Worm (Caenorhabditis elegans) whole organism, L1 larva: ENCODE data around the gene eif-2D.

Experiments
- C04F5.9 ChIP-seq: sonication (generic microtip); optimal IDR thresholded peaks from 2 replicates; lab custom pipeline; 2016; ENCODE audit warnings: missing genetic modification characterization, missing compliant biosample characterization
- C16A3.4 ChIP-seq: fragments of 150-350 bp; optimal IDR thresholded peaks from 2 replicates; lab custom pipeline; 2014; ENCODE audit warnings: missing biosample characterization, missing genetic modification characterization
- C34B4.2 ChIP-seq: sonication (generic microtip); optimal IDR thresholded peaks from 2 replicates; lab custom pipeline; 2017; ENCODE audit warnings: mild to moderate bottlenecking, missing genetic modification characterization, missing compliant biosample characterization
- F16B12.6 ChIP-seq: fragments of 150-350 bp; optimal IDR thresholded peaks from 2 replicates; lab custom pipeline; 2014; ENCODE audit warnings: missing biosample characterization, missing genetic modification characterization
- aha-1 ChIP-seq: fragments of 150-350 bp; optimal IDR thresholded peaks from 2 replicates; lab custom pipeline; 2014; ENCODE audit warnings: missing biosample characterization, missing genetic modification characterization
- aly-2 ChIP-seq: fragments of 150-350 bp; optimal IDR thresholded peaks from 2 replicates; lab custom pipeline; 2014; ENCODE audit warnings: missing biosample characterization, missing genetic modification characterization
- ama-1 ChIP-seq: fragments of 150-350 bp; optimal IDR thresholded peaks from 2 replicates; lab custom pipeline; 2014
- blmp-1 ChIP-seq: fragments of 150-350 bp; optimal IDR thresholded peaks from 2 replicates; lab custom pipeline; 2014; ENCODE audit warnings: missing biosample characterization, missing genetic modification characterization
- ceh-82 ChIP-seq, 3 experiments: fragments of 150-350 bp in 1 of 3; sonication (generic microtip) in 2 of 3; optimal IDR thresholded peaks; 2 replicates each; lab custom pipeline; 2014 to 2017; ENCODE audit warnings: missing biosample characterization in 3 of 3, missing genetic modification characterization in 3 of 3
- ceh-88 ChIP-seq: fragments of 200-800 bp; sonication (Bioruptor generic); IDR thresholded peaks from 2 replicates; pipeline ENCODE4 v1.3.6; 2022; ENCODE audit warnings: missing genetic modification characterization, missing compliant biosample characterization
- dpl-1 ChIP-seq, 3 experiments: fragments of 150-350 bp in 2 of 3; sonication (generic microtip) in 1 of 3; optimal IDR thresholded peaks; 2 replicates each; lab custom pipeline; 2014 to 2017; ENCODE audit warnings: missing biosample characterization in 3 of 3, missing genetic modification characterization in 3 of 3, missing genetic modification reagents in 3 of 3
- efl-1 ChIP-seq, 4 experiments: fragments of 150-350 bp; optimal IDR thresholded peaks in 3 of 4; peaks in 1 of 4; 1 replicate in 1 of 4; 2 replicates in 3 of 4; lab custom pipeline; 2014; ENCODE audit warnings: missing biosample characterization in 2 of 4, missing genetic modification characterization in 2 of 4, missing genetic modification reagents in 2 of 4
- efl-3 ChIP-seq: fragments of 200-800 bp; sonication (Bioruptor generic); optimal IDR thresholded peaks from 2 replicates; lab custom pipeline; 2018; ENCODE audit warnings: mild to moderate bottlenecking, missing genetic modification characterization, missing compliant biosample characterization
- egl-13 ChIP-seq: sonication (generic microtip); optimal IDR thresholded peaks from 2 replicates; lab custom pipeline; 2016; ENCODE audit warnings: missing genotype, missing genetic modification reagents, missing genetic modification characterization, missing compliant biosample characterization
- egl-27 ChIP-seq, 2 experiments: fragments of 150-350 bp in 1 of 2; sonication (generic microtip); optimal IDR thresholded peaks; 3 replicates each; lab custom pipeline; 2017 to 2018; ENCODE audit warnings: missing biosample characterization in 2 of 2, missing genetic modification characterization in 2 of 2, missing genetic modification reagents in 2 of 2
- elt-2 ChIP-seq: sonication (generic microtip); optimal IDR thresholded peaks from 2 replicates; lab custom pipeline; 2016; ENCODE audit warnings: missing genetic modification characterization, mild to moderate bottlenecking, inconsistent platforms, missing compliant biosample characterization, missing genetic modification reagents
- ets-5 ChIP-seq: fragments of 200-800 bp; sonication (Bioruptor generic); IDR thresholded peaks from 2 replicates; pipeline ENCODE4 v1.3.6; 2022; ENCODE audit warnings: missing genetic modification characterization, missing compliant biosample characterization
- fkh-10 ChIP-seq: sonication (generic microtip); optimal IDR thresholded peaks from 2 replicates; lab custom pipeline; 2017; ENCODE audit warnings: missing biosample characterization, missing genetic modification reagents, missing genetic modification characterization
- hlh-4 ChIP-seq: sonication (generic microtip); optimal IDR thresholded peaks from 2 replicates; lab custom pipeline; 2016; ENCODE audit warnings: mild to moderate bottlenecking, missing genetic modification characterization, missing compliant biosample characterization
- jun-1 ChIP-seq: fragments of 150-350 bp; optimal IDR thresholded peaks from 2 replicates; lab custom pipeline; 2014; ENCODE audit warnings: missing biosample characterization, missing genetic modification reagents, missing genetic modification characterization
- lin-15B ChIP-seq: fragments of 150-350 bp; sonication (generic microtip); optimal IDR thresholded peaks from 3 replicates; lab custom pipeline; 2014; ENCODE audit warnings: missing biosample characterization, missing genetic modification characterization
- lin-35 ChIP-seq, 2 experiments: fragments of 150-350 bp; optimal IDR thresholded peaks; 2 replicates each; lab custom pipeline; 2014; ENCODE audit warnings: missing biosample characterization in 2 of 2, missing genetic modification characterization in 2 of 2, missing genetic modification reagents in 2 of 2
- lin-39 ChIP-seq: fragments of 150-350 bp; optimal IDR thresholded peaks from 2 replicates; lab custom pipeline; 2014; ENCODE audit warnings: missing biosample characterization, missing genetic modification reagents, missing genetic modification characterization
- lir-3 ChIP-seq: sonication (generic microtip); optimal IDR thresholded peaks from 2 replicates; lab custom pipeline; 2016; ENCODE audit warnings: mild to moderate bottlenecking, missing genetic modification characterization, moderate library complexity, missing compliant biosample characterization; ENCODE audit not compliant: poor library complexity
- lsy-2 ChIP-seq, 2 experiments: fragments of 150-350 bp; optimal IDR thresholded peaks; 2 replicates each; lab custom pipeline; 2014; ENCODE audit warnings: missing biosample characterization in 2 of 2, missing genetic modification characterization in 2 of 2
- mep-1 ChIP-seq: fragments of 150-350 bp; optimal IDR thresholded peaks from 2 replicates; lab custom pipeline; 2014; ENCODE audit warnings: missing biosample characterization, missing genetic modification characterization
- nhr-28 ChIP-seq: fragments of 150-350 bp; optimal IDR thresholded peaks from 2 replicates; lab custom pipeline; 2014; ENCODE audit warnings: missing biosample characterization, missing genetic modification characterization
- nhr-47 ChIP-seq: sonication (generic microtip); optimal IDR thresholded peaks from 2 replicates; lab custom pipeline; 2016; ENCODE audit warnings: mild to moderate bottlenecking, missing genetic modification characterization, moderate library complexity, missing compliant biosample characterization
- nhr-77 ChIP-seq: fragments of 150-350 bp; optimal IDR thresholded peaks from 2 replicates; lab custom pipeline; 2014; ENCODE audit warnings: missing biosample characterization, missing genetic modification characterization
- nhr-85 ChIP-seq: sonication (generic microtip); peaks from one replicate; lab custom pipeline; 2016; ENCODE audit warnings: missing genetic modification characterization, inconsistent platforms, missing compliant biosample characterization
- pqm-1 ChIP-seq: sonication (generic microtip); optimal IDR thresholded peaks from 3 replicates; lab custom pipeline; 2017; ENCODE audit warnings: missing biosample characterization, missing genetic modification characterization
- snpc-4 ChIP-seq: fragments of 150-350 bp; optimal IDR thresholded peaks from 2 replicates; lab custom pipeline; 2014; ENCODE audit warnings: missing biosample characterization, missing genetic modification characterization
- snu-23 ChIP-seq: sonication (generic microtip); optimal IDR thresholded peaks from 2 replicates; lab custom pipeline; 2016; ENCODE audit warnings: missing genetic modification characterization, missing compliant biosample characterization
- sox-4 ChIP-seq: sonication (generic microtip); optimal IDR thresholded peaks from 2 replicates; lab custom pipeline; 2016; ENCODE audit warnings: missing genetic modification characterization, missing compliant biosample characterization
- unc-130 ChIP-seq: fragments of 150-350 bp; optimal IDR thresholded peaks from 2 replicates; lab custom pipeline; 2017; ENCODE audit warnings: missing biosample characterization, missing genetic modification characterization, inconsistent platforms
- unc-98 ChIP-seq: fragments of 200-800 bp; sonication (Bioruptor generic); IDR thresholded peaks from 2 replicates; pipeline ENCODE4 v1.3.6; 2022; ENCODE audit warnings: missing genetic modification characterization, missing compliant biosample characterization
- vab-15 ChIP-seq: sonication (generic microtip); optimal IDR thresholded peaks from 2 replicates; lab custom pipeline; 2017; ENCODE audit warnings: missing genotype, mild to moderate bottlenecking, missing genetic modification characterization, missing compliant biosample characterization
- zag-1 ChIP-seq: fragments of 150-350 bp; optimal IDR thresholded peaks from 2 replicates; lab custom pipeline; 2014; ENCODE audit warnings: missing biosample characterization, missing genetic modification characterization
- ztf-11 ChIP-seq, 2 experiments: sonication (generic microtip); optimal IDR thresholded peaks; 2 replicates each; lab custom pipeline; 2016 to 2017; ENCODE audit warnings: missing genetic modification characterization in 2 of 2, missing biosample characterization in 1 of 2, missing compliant biosample characterization in 1 of 2

eif-2D gene

ce11 chrII:5649236-5650004 is 42.1 kb upstream of the eif-2D start, which contains the start of the genes sam-4, F59E12.17 and zyg-1 (continued):
- TF ChIP-seq F16B12.6 (tag; lab: Kevin White, UChicago): peak; percentile 57
- no peak for TF ChIP-seq fkh-10 (GFP tag; lab: Kevin White, UChicago)
- TF ChIP-seq mep-1 (tag; lab: Kevin White, UChicago): peak; percentile 65
- TF ChIP-seq lsy-2 (tag; optimal IDR thresholded peaks at IDR 0.05; lab: Kevin White, UChicago): peak; percentile 56 to 86
- no peak for TF ChIP-seq C04F5.9 (tag; lab: Kevin White, UChicago)
- TF ChIP-seq egl-13 (tag; lab: Kevin White, UChicago): no peak
- no peak for TF ChIP-seq nhr-77 (tag; lab: Kevin White, UChicago)

ce11 chrII:5651426-5651825 is 40.1 kb upstream of the eif-2D start:
- no peak for TF ChIP-seq efl-1 (optimal IDR thresholded peaks at IDR 0.05; lab: Kevin White, UChicago)
- TF ChIP-seq efl-1 (GFP tag; optimal IDR thresholded peaks at IDR 0.05 in 1 of 2; lab: Kevin White, UChicago): peak in 1 of 2 experiments; percentile 35
- no peak for TF ChIP-seq mep-1 (tag; lab: Kevin White, UChicago)

- no peak for TF ChIP-seq elt-2 (tag; lab: Kevin White, UChicago)
- TF ChIP-seq nhr-28: no peak
- TF ChIP-seq zag-1 (tag; lab: Kevin White, UChicago): no peak
- TF ChIP-seq sox-4 (tag; lab: Kevin White, UChicago): no peak
- no peak for TF ChIP-seq dpl-1 (GFP tag; optimal IDR thresholded peaks at IDR 0.05; lab: Kevin White, UChicago)
- TF ChIP-seq lin-15B (tag; lab: Kevin White, UChicago): no peak
- no peak for TF ChIP-seq ets-5 (GFP tag; lab: Robert Waterston, UW)
- TF ChIP-seq lin-39 (tag; lab: Kevin White, UChicago): no peak
- TF ChIP-seq snpc-4 (tag; lab: Kevin White, UChicago): no peak
- no peak for TF ChIP-seq ceh-82 (tag; optimal IDR thresholded peaks at IDR 0.05; lab: Kevin White, UChicago)
- TF ChIP-seq C34B4.2: no peak
- TF ChIP-seq aha-1: no peak
These were observed 39.2 kb upstream of the eif-2D start, which contains the start of gene bli-2 for ce11 chrII:5652334-5652733. TSS of gene bli-2 (minus strand) at chrII:5652434.

ce11 chrII:5654215-5654614 is 37.3 kb upstream of the eif-2D start, which contains the start of gene F59E12.1:
TSS of gene F59E12.1 (plus strand) at chrII:5654515.
- TF ChIP-seq jun-1: no peak
- TF ChIP-seq lin-39 (tag; lab: Kevin White, UChicago): no peak
- TF ChIP-seq snu-23: no peak
- TF ChIP-seq lir-3 (tag; lab: Kevin White, UChicago): no peak
- no peak for TF ChIP-seq zag-1 (tag; lab: Kevin White, UChicago)
- no peak for TF ChIP-seq egl-27 (tag; optimal IDR thresholded peaks at IDR 0.05; lab: Kevin White, UChicago)
- no peak for TF ChIP-seq unc-98 (GFP tag; lab: Robert Waterston, UW)
- no peak for TF ChIP-seq aly-2 (tag; lab: Kevin White, UChicago)
- no peak for TF ChIP-seq vab-15 (tag; lab: Kevin White, UChicago)
- no peak for TF ChIP-seq lin-35 (GFP tag; optimal IDR thresholded peaks at IDR 0.05; lab: Kevin White, UChicago)
- no peak for TF ChIP-seq C16A3.4 (tag; lab: Kevin White, UChicago)
- no peak for TF ChIP-seq blmp-1
- TF ChIP-seq nhr-47 (tag; lab: Kevin White, UChicago): no peak
- no peak for TF ChIP-seq ama-1
- TF ChIP-seq efl-3 (GFP tag; lab: Kevin White, UChicago): no peak
- no peak for TF ChIP-seq ceh-82 (tag; optimal IDR thresholded peaks at IDR 0.05; lab: Kevin White, UChicago)

DNA sequence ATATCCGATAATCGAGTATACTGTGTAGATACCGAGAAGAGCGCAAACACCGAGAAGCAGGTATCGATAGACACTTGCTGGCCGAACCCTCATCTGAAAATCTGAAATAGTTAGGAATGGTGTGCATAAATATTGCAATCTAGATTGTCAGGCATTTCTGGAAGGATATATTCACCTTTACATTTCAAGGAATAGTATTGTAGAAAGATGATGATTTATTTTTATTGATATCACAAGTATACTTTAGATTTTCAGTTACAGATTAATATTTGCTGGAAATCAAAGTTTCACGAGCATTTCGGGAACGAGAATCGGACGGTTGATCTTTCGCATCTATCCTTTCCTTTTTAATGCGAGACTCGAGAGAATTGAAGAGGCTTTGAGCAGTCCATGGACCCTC is 31.8 kb upstream of the eif-2D start, which contains the start of gene fut-3:
Gene fut-3 (minus strand): TSS at position 101 of the 400 bp plus-strand sequence.
- TF ChIP-seq pqm-1 (no peak), lin-39 (tag; lab: Kevin White, UChicago) (no peak), hlh-4 (tag; lab: Kevin White, UChicago) (no peak), nhr-85 (tag; lab: Kevin White, UChicago) (no peak), unc-130 (tag; lab: Kevin White, UChicago) (no peak), efl-1 (optimal IDR thresholded peaks at IDR 0.05; lab: Kevin White, UChicago) (no peak), efl-1 (GFP tag; optimal IDR thresholded peaks at IDR 0.05 in 1 of 2; lab: Kevin White, UChicago) (peak in 1 of 2 experiments; percentile 39), ztf-11 (tag; optimal IDR thresholded peaks at IDR 0.05; lab: Kevin White, UChicago) (no peak), ceh-88 (GFP tag; lab: Robert Waterston, UW) (no peak), nhr-47 (tag; lab: Kevin White, UChicago) (no peak)
